Worm (Caenorhabditis elegans) whole organism, L4 larva: ENCODE results near the gene aff-1.

Experiments used
- D1046.2 ChIP-seq: fragments of 200-800 bp; sonication (Bioruptor generic); IDR thresholded peaks from 2 replicates; pipeline ENCODE4 v1.3.6; 2022; ENCODE audit warnings: missing genetic modification characterization, missing compliant biosample characterization
- Y105C5A.15 ChIP-seq: fragments of 200-800 bp; sonication (Bioruptor generic); IDR thresholded peaks from 2 replicates; pipeline ENCODE4 v1.3.6; 2022; ENCODE audit warnings: missing genetic modification characterization, missing compliant biosample characterization
- Y48G9A.11 ChIP-seq: fragments of 200-800 bp; sonication (Bioruptor generic); IDR thresholded peaks from 2 replicates; pipeline ENCODE4 v1.3.6; 2022; ENCODE audit warnings: missing genetic modification reagents, missing genetic modification characterization, missing compliant biosample characterization
- ceh-62 ChIP-seq: sonication (generic microtip); optimal IDR thresholded peaks from 2 replicates; lab custom pipeline; 2017; ENCODE audit warnings: missing biosample characterization, missing genetic modification characterization
- ctbp-1 ChIP-seq: fragments of 200-800 bp; sonication (Bioruptor generic); IDR thresholded peaks from 2 replicates; pipeline ENCODE4 v1.3.6; 2022; ENCODE audit warnings: missing genetic modification reagents, missing genetic modification characterization, missing compliant biosample characterization
- daf-16 ChIP-seq, 3 experiments: sonication (generic microtip); optimal IDR thresholded peaks; 2 replicates each; lab custom pipeline; 2016 to 2017; ENCODE audit warnings: missing genetic modification characterization in 3 of 3, missing genetic modification reagents in 3 of 3, mild to moderate bottlenecking in 2 of 3, missing compliant biosample characterization in 2 of 3, missing biosample characterization in 1 of 3, moderate library complexity in 1 of 3
- dmd-6 ChIP-seq: fragments of 200-800 bp; sonication (Bioruptor generic); IDR thresholded peaks from 2 replicates; pipeline ENCODE4 v1.3.6; 2022; ENCODE audit warnings: missing genetic modification reagents, missing genetic modification characterization, missing compliant biosample characterization
- dmd-8 ChIP-seq: fragments of 200-800 bp; sonication (Bioruptor generic); IDR thresholded peaks from 2 replicates; pipeline ENCODE4 v1.3.6; 2022; ENCODE audit warnings: missing genetic modification characterization, missing compliant biosample characterization
- duxl-1 ChIP-seq: sonication (generic microtip); optimal IDR thresholded peaks from 2 replicates; lab custom pipeline; 2016; ENCODE audit warnings: mild to moderate bottlenecking, missing genetic modification characterization, moderate library complexity, missing compliant biosample characterization; ENCODE audit not compliant: poor library complexity
- dve-1 ChIP-seq: sonication (generic microtip); optimal IDR thresholded peaks from 2 replicates; lab custom pipeline; 2017; ENCODE audit warnings: antibody characterized with exemption, mild to moderate bottlenecking, missing genetic modification characterization, missing compliant biosample characterization; ENCODE audit not compliant: insufficient read depth
- hif-1 ChIP-seq, 2 experiments: sonication (generic microtip); optimal IDR thresholded peaks; 2 replicates each; lab custom pipeline; 2016 to 2017; ENCODE audit warnings: missing compliant biosample characterization in 2 of 2, missing genetic modification characterization in 2 of 2, missing genetic modification reagents in 2 of 2, missing genotype in 2 of 2, mild to moderate bottlenecking in 1 of 2
- hlh-11 ChIP-seq: fragments of 200-800 bp; sonication (Bioruptor generic); optimal IDR thresholded peaks from 2 replicates; lab custom pipeline; 2018; ENCODE audit warnings: mild to moderate bottlenecking, missing genetic modification characterization, missing compliant biosample characterization
- hlh-30 ChIP-seq: sonication (generic microtip); optimal IDR thresholded peaks from 2 replicates; lab custom pipeline; 2017; ENCODE audit warnings: antibody characterized with exemption, mild to moderate bottlenecking, missing genetic modification characterization, missing compliant biosample characterization; ENCODE audit not compliant: insufficient read depth
- hmg-1.1 ChIP-seq: fragments of 200-800 bp; sonication (Bioruptor generic); IDR thresholded peaks from 2 replicates; pipeline ENCODE4 v1.3.6; 2022; ENCODE audit warnings: missing genetic modification reagents, missing genetic modification characterization, missing compliant biosample characterization
- lim-7 ChIP-seq: fragments of 200-800 bp; sonication (Bioruptor generic); IDR thresholded peaks from 2 replicates; pipeline ENCODE4 v1.3.6; 2022; ENCODE audit warnings: missing genetic modification characterization, missing compliant biosample characterization
- lin-1 ChIP-seq: fragments of 200-800 bp; sonication (Bioruptor generic); IDR thresholded peaks from 2 replicates; pipeline ENCODE4 v1.3.6; 2022; ENCODE audit warnings: missing genetic modification reagents, missing genetic modification characterization, missing compliant biosample characterization
- lin-13 ChIP-seq: fragments of 150-350 bp; optimal IDR thresholded peaks from 2 replicates; lab custom pipeline; 2014; ENCODE audit warnings: missing biosample characterization, missing genetic modification reagents, missing genetic modification characterization
- lin-29 ChIP-seq: fragments of 200-800 bp; sonication (Bioruptor generic); IDR thresholded peaks from 2 replicates; pipeline ENCODE4 v1.3.6; 2022; ENCODE audit warnings: missing genetic modification reagents, missing genetic modification characterization, missing compliant biosample characterization
- lin-39 ChIP-seq: fragments of 150-350 bp; optimal IDR thresholded peaks from 2 replicates; lab custom pipeline; 2014; ENCODE audit warnings: missing biosample characterization, missing genetic modification reagents, missing genetic modification characterization
- lsy-2 ChIP-seq, 2 experiments: fragments of 150-350 bp in 1 of 2; sonication (generic microtip) in 1 of 2; optimal IDR thresholded peaks; 2 replicates each; lab custom pipeline; 2014 to 2017; ENCODE audit warnings: missing biosample characterization in 2 of 2, missing genetic modification characterization in 2 of 2
- madf-9 ChIP-seq: fragments of 200-800 bp; sonication (Bioruptor generic); conservative IDR thresholded peaks from 2 replicates; pipeline ENCODE4 v1.3.6; 2022; ENCODE audit warnings: missing genetic modification reagents, missing genetic modification characterization, missing compliant biosample characterization
- mdl-1 ChIP-seq, 2 experiments: fragments of 150-350 bp in 1 of 2; sonication (generic microtip) in 1 of 2; optimal IDR thresholded peaks; 2 replicates each; lab custom pipeline; 2014 to 2017; ENCODE audit warnings: missing biosample characterization in 2 of 2, missing genetic modification characterization in 2 of 2
- mdt-29 ChIP-seq: fragments of 200-800 bp; sonication (Bioruptor generic); IDR thresholded peaks from 2 replicates; pipeline ENCODE4 v1.3.6; 2022; ENCODE audit warnings: missing genetic modification reagents, missing genetic modification characterization, missing compliant biosample characterization
- mep-1 ChIP-seq: fragments of 150-350 bp; sonication (generic microtip); optimal IDR thresholded peaks from 3 replicates; lab custom pipeline; 2014; ENCODE audit warnings: missing biosample characterization, missing genetic modification characterization
- mes-2 ChIP-seq: sonication (generic microtip); optimal IDR thresholded peaks from 2 replicates; lab custom pipeline; 2016; ENCODE audit warnings: missing genotype, mild to moderate bottlenecking, missing genetic modification characterization, missing compliant biosample characterization; ENCODE audit not compliant: poor library complexity, severe bottlenecking
- mxl-2 ChIP-seq: fragments of 200-800 bp; sonication (Bioruptor generic); conservative IDR thresholded peaks from 2 replicates; pipeline ENCODE4 v1.3.6; 2022; ENCODE audit warnings: missing genetic modification reagents, missing genetic modification characterization, missing compliant biosample characterization
- mxl-3 ChIP-seq: fragments of 200-800 bp; sonication (Bioruptor generic); optimal IDR thresholded peaks from 2 replicates; lab custom pipeline; 2018; ENCODE audit warnings: mild to moderate bottlenecking, missing genetic modification characterization, missing compliant biosample characterization
- nhr-10 ChIP-seq: fragments of 150-350 bp; optimal IDR thresholded peaks from 2 replicates; lab custom pipeline; 2014; ENCODE audit warnings: missing biosample characterization, missing genetic modification characterization
- nhr-25 ChIP-seq: sonication (generic microtip); optimal IDR thresholded peaks from 2 replicates; lab custom pipeline; 2017; ENCODE audit warnings: missing genetic modification characterization, mild to moderate bottlenecking, missing compliant biosample characterization, antibody characterized with exemption, moderate library complexity, borderline replicate concordance; ENCODE audit not compliant: insufficient read depth
- nhr-28 ChIP-seq: fragments of 150-350 bp; optimal IDR thresholded peaks from 2 replicates; lab custom pipeline; 2014; ENCODE audit warnings: missing biosample characterization, missing genetic modification characterization
- nhr-6 ChIP-seq: fragments of 150-350 bp; optimal IDR thresholded peaks from 2 replicates; lab custom pipeline; 2014; ENCODE audit warnings: missing biosample characterization, missing genetic modification characterization
- pha-4 ChIP-seq, 2 experiments: fragments of 150-350 bp in 1 of 2; fragments of 200-800 bp in 1 of 2; sonication (Bioruptor generic) in 1 of 2; IDR thresholded peaks in 1 of 2; optimal IDR thresholded peaks in 1 of 2; 2 replicates each; pipeline versions ENCODE4 v1.3.6 to Lab custom; 2014 to 2022; ENCODE audit warnings: missing genetic modification characterization in 2 of 2, missing genetic modification reagents in 2 of 2, missing biosample characterization in 1 of 2, missing compliant biosample characterization in 1 of 2
- pqm-1 ChIP-seq: sonication (generic microtip); optimal IDR thresholded peaks from 2 replicates; lab custom pipeline; 2017; ENCODE audit warnings: missing biosample characterization, missing genetic modification characterization
- rbr-2 ChIP-seq: sonication (generic microtip); optimal IDR thresholded peaks from 2 replicates; lab custom pipeline; 2016; ENCODE audit warnings: missing genotype, missing genetic modification characterization, missing compliant biosample characterization
- set-16 ChIP-seq: fragments of 200-800 bp; sonication (Bioruptor generic); IDR thresholded peaks from 2 replicates; pipeline ENCODE4 v1.3.6; 2022; ENCODE audit warnings: missing genetic modification reagents, missing genetic modification characterization, missing compliant biosample characterization
- snpc-4 ChIP-seq: fragments of 150-350 bp; optimal IDR thresholded peaks from 2 replicates; lab custom pipeline; 2014; ENCODE audit warnings: missing biosample characterization, missing genetic modification characterization
- spr-1 ChIP-seq: sonication (generic microtip); optimal IDR thresholded peaks from 2 replicates; lab custom pipeline; 2016; ENCODE audit warnings: mild to moderate bottlenecking, missing genetic modification characterization, missing compliant biosample characterization
- tra-1 ChIP-seq: fragments of 200-800 bp; sonication (Bioruptor generic); IDR thresholded peaks from 2 replicates; pipeline ENCODE4 v1.3.6; 2022; ENCODE audit warnings: missing genetic modification reagents, missing genetic modification characterization, missing compliant biosample characterization
- unc-62 ChIP-seq, 3 experiments: fragments of 150-350 bp in 1 of 3; sonication (generic microtip); optimal IDR thresholded peaks in 2 of 3; peaks in 1 of 3; 1 replicate in 1 of 3; 2 replicates in 2 of 3; lab custom pipeline; 2014 to 2017; ENCODE audit warnings: missing biosample characterization in 3 of 3, missing genetic modification characterization in 3 of 3, missing genetic modification reagents in 3 of 3, missing genotype in 1 of 3
- vab-7 ChIP-seq: fragments of 200-800 bp; sonication (Bioruptor generic); IDR thresholded peaks from 2 replicates; pipeline ENCODE4 v1.3.6; 2022; ENCODE audit warnings: missing genetic modification reagents, missing genetic modification characterization, missing compliant biosample characterization
- zip-11 ChIP-seq: fragments of 200-800 bp; sonication (Bioruptor generic); IDR thresholded peaks from 2 replicates; pipeline ENCODE4 v1.3.6; 2022; ENCODE audit warnings: missing genetic modification characterization, missing compliant biosample characterization
- zip-2 ChIP-seq: fragments of 150-350 bp; optimal IDR thresholded peaks from 2 replicates; lab custom pipeline; 2014; ENCODE audit warnings: missing biosample characterization, missing genetic modification characterization

Gene aff-1

ce11 chrII:6829108-6829507, 34.4 kb downstream of the aff-1 start:
- peak; percentile 79 for TF ChIP-seq hlh-11 (tag; lab: Kevin White, UChicago)
- TF ChIP-seq Y105C5A.15 (GFP tag; lab: Robert Waterston, UW) = no peak
- TF ChIP-seq nhr-10 (tag; lab: Kevin White, UChicago) = peak; percentile 0
- TF ChIP-seq nhr-28 (tag; lab: Kevin White, UChicago) = peak; percentile 84
- TF ChIP-seq lsy-2 (tag; optimal IDR thresholded peaks at IDR 0.05; lab: Kevin White, UChicago) = peak; percentile 44 to 51
- peak; percentile 66 for TF ChIP-seq dve-1 (tag; lab: Kevin White, UChicago)
- no peak for TF ChIP-seq daf-16 (GFP tag; optimal IDR thresholded peaks at IDR 0.05; lab: Kevin White, UChicago)
- peak; percentile 36 for TF ChIP-seq daf-16 (tag; optimal IDR thresholded peaks at IDR 0.05; lab: Kevin White, UChicago)
- peak; percentile 10 for TF ChIP-seq lin-13 (GFP tag; lab: Kevin White, UChicago)
- no peak for TF ChIP-seq zip-11 (GFP tag; lab: Robert Waterston, UW)
- TF ChIP-seq unc-62 (GFP tag; optimal IDR thresholded peaks at IDR 0.05 in 1 of 2; lab: Kevin White, UChicago) = peak in 1 of 2 experiments; percentile 99
- TF ChIP-seq unc-62 (tag; optimal IDR thresholded peaks at IDR 0.05; lab: Kevin White, UChicago) = no peak
- peak; percentile 31 for TF ChIP-seq mep-1
- no peak for TF ChIP-seq lim-7 (GFP tag; lab: Robert Waterston, UW)
- TF ChIP-seq mes-2 (tag; lab: Kevin White, UChicago) = peak; percentile 10
- peak in 1 of 2 experiments; percentile 29 for TF ChIP-seq mdl-1 (tag; optimal IDR thresholded peaks at IDR 0.05; lab: Kevin White, UChicago)
- TF ChIP-seq mxl-3 (GFP tag; lab: Kevin White, UChicago) = peak; percentile 82
- 0 out of 2 replicates have a peak, but pooled peaks have one; percentile 38 for TF ChIP-seq tra-1 (GFP tag; lab: Robert Waterston, UW)
- TF ChIP-seq rbr-2 (tag; lab: Kevin White, UChicago) = no peak
- no peak for TF ChIP-seq Y48G9A.11 (GFP tag; lab: Robert Waterston, UW)
- TF ChIP-seq hmg-1.1 (GFP tag; lab: Robert Waterston, UW) = no peak
- TF ChIP-seq hlh-30 (tag; lab: Kevin White, UChicago) = peak; percentile 72
- TF ChIP-seq nhr-6 = peak; percentile 58
- no peak for TF ChIP-seq zip-2 (tag; lab: Kevin White, UChicago)
- peak; percentile 28 for TF ChIP-seq nhr-25 (tag; lab: Kevin White, UChicago)
- peak; percentile 55 for TF ChIP-seq pqm-1 (tag; lab: Kevin White, UChicago)
- TF ChIP-seq dmd-6 (GFP tag; lab: Robert Waterston, UW) = peak; percentile 60; the same call in 1 of the 2 replicates
- no peak for TF ChIP-seq madf-9
- 0 out of 2 replicates have a peak, but pooled peaks have one; percentile 13 for TF ChIP-seq lin-1 (GFP tag; lab: Robert Waterston, UW)

- TF ChIP-seq duxl-1 (tag; lab: Kevin White, UChicago) (no peak), unc-62 (GFP tag; optimal IDR thresholded peaks at IDR 0.05 in 1 of 2; lab: Kevin White, UChicago) (peak in 1 of 2 experiments; percentile 98), unc-62 (tag; optimal IDR thresholded peaks at IDR 0.05; lab: Kevin White, UChicago) (no peak), spr-1 (tag; lab: Kevin White, UChicago) (no peak), mep-1 (peak; percentile 7), nhr-6 (no peak), Y48G9A.11 (GFP tag; lab: Robert Waterston, UW) (no peak), lin-29 (GFP tag; lab: Robert Waterston, UW) (no peak), snpc-4 (tag; lab: Kevin White, UChicago) (no peak), rbr-2 (tag; lab: Kevin White, UChicago) (peak; percentile 5), lim-7 (GFP tag; lab: Robert Waterston, UW) (no peak), vab-7 (GFP tag; lab: Robert Waterston, UW) (0 out of 2 replicates have a peak, but pooled peaks have one; percentile 19), nhr-28 (tag; lab: Kevin White, UChicago) (no peak), set-16 (GFP tag; lab: Robert Waterston, UW) (peak; percentile 59; the same call in 1 of the 2 replicates), hlh-30 (tag; lab: Kevin White, UChicago) (no peak), ctbp-1 (GFP tag; lab: Robert Waterston, UW) (0 out of 2 replicates have a peak, but pooled peaks have one; percentile 13), D1046.2 (GFP tag; lab: Robert Waterston, UW) (no peak), mdt-29 (no peak), lin-39 (tag; lab: Kevin White, UChicago) (no peak), zip-11 (GFP tag; lab: Robert Waterston, UW) (no peak), nhr-25 (tag; lab: Kevin White, UChicago) (no peak), dmd-8 (no peak), hif-1 (tag; optimal IDR thresholded peaks at IDR 0.05; lab: Kevin White, UChicago) (no peak), ceh-62 (tag; lab: Kevin White, UChicago) (no peak), pha-4 (GFP tag; IDR thresholded peaks at IDR 0.05; lab: Robert Waterston, UW) (no peak), pha-4 (tag; optimal IDR thresholded peaks at IDR 0.05; lab: Kevin White, UChicago) (no peak), mxl-2 (GFP tag; lab: Robert Waterston, UW) (no peak)
Observed at ce11 chrII:6828073-6828900, 35.3 kb downstream of the aff-1 start.
